Fruit fly (Drosophila melanogaster) whole organism, adult: Measurements from ENCODE around the gene CG15544.

ENCODE experiments used
- CG11617 ChIP-seq: fragments of 200-800 bp; sonication (Bioruptor generic); optimal IDR thresholded peaks from 2 replicates; lab custom pipeline; 2017; ENCODE audit warnings: mild to moderate bottlenecking, missing biosample characterization, missing genetic modification reagents, missing genetic modification characterization
- CG14711 ChIP-seq: fragments of 200-800 bp; sonication (Bioruptor generic); optimal IDR thresholded peaks from 2 replicates; lab custom pipeline; 2018; ENCODE audit warnings: missing biosample characterization, mild to moderate bottlenecking, missing genetic modification characterization, moderate library complexity
- CG1620 ChIP-seq: fragments of 200-800 bp; sonication (Bioruptor generic); optimal IDR thresholded peaks from 2 replicates; lab custom pipeline; 2016; ENCODE audit warnings: missing biosample characterization, missing genetic modification characterization
- CG33017 ChIP-seq: fragments of 200-800 bp; sonication (Bioruptor generic); optimal IDR thresholded peaks from 2 replicates; lab custom pipeline; 2018; ENCODE audit warnings: missing biosample characterization, mild to moderate bottlenecking, missing genetic modification characterization, moderate library complexity
- CG5204 ChIP-seq: fragments of 200-800 bp; sonication (Bioruptor generic); optimal IDR thresholded peaks from 2 replicates; lab custom pipeline; 2016; ENCODE audit warnings: missing biosample characterization, missing genetic modification characterization
- CG7101 ChIP-seq: fragments of 200-800 bp; sonication (Bioruptor generic); optimal IDR thresholded peaks from 2 replicates; lab custom pipeline; 2018; ENCODE audit warnings: missing biosample characterization, mild to moderate bottlenecking, missing genetic modification characterization, moderate library complexity
- cic ChIP-seq: fragments of 200-800 bp; sonication (Bioruptor generic); optimal IDR thresholded peaks from 2 replicates; lab custom pipeline; 2017; ENCODE audit warnings: missing biosample characterization, mild to moderate bottlenecking, missing genetic modification characterization, moderate library complexity
- cnc ChIP-seq, 2 experiments: fragments of >200 bp; optimal IDR thresholded peaks; 2 replicates each; lab custom pipeline; 2017
- ovo ChIP-seq: fragments of 200-800 bp; sonication (Bioruptor generic); optimal IDR thresholded peaks from 2 replicates; lab custom pipeline; 2016; ENCODE audit warnings: missing biosample characterization, missing genetic modification characterization
- pad ChIP-seq: fragments of 200-800 bp; sonication (Bioruptor generic); optimal IDR thresholded peaks from 3 replicates; lab custom pipeline; 2017; ENCODE audit warnings: missing biosample characterization, missing genetic modification characterization, mild to moderate bottlenecking, moderate library complexity, missing genetic modification reagents

dm6 chr3R:30820707-30821319, 6.8 kb upstream of the CG15544 start:
- TF ChIP-seq CG1620 (no peak), cic (no peak), pad (GFP tag; lab: Kevin White, UChicago) (no peak), CG14711 (tag; lab: Kevin White, UChicago) (no peak), CG7101 (tag; lab: Kevin White, UChicago) (no peak), ovo (GFP tag; lab: Kevin White, UChicago) (no peak), CG33017 (tag; lab: Kevin White, UChicago) (no peak), CG5204 (no peak), CG11617 (GFP tag; lab: Kevin White, UChicago) (no peak), cnc (optimal IDR thresholded peaks at IDR 0.05; lab: Kevin White, UChicago) (no peak)
